Worm (Caenorhabditis elegans) whole organism, L1 larva: ENCODE measurements around the gene glb-23.

Experiments used
- C04F5.9 ChIP-seq: sonication (generic microtip); optimal IDR thresholded peaks from 2 replicates; lab custom pipeline; 2016; ENCODE audit warnings: missing genetic modification characterization, missing compliant biosample characterization
- C16A3.4 ChIP-seq: fragments of 150-350 bp; optimal IDR thresholded peaks from 2 replicates; lab custom pipeline; 2014; ENCODE audit warnings: missing biosample characterization, missing genetic modification characterization
- alr-1 ChIP-seq: fragments of 200-800 bp; sonication (Bioruptor generic); optimal IDR thresholded peaks from 2 replicates; lab custom pipeline; 2018; ENCODE audit warnings: borderline replicate concordance, mild to moderate bottlenecking, missing genetic modification characterization, missing compliant biosample characterization
- blmp-1 ChIP-seq: fragments of 150-350 bp; optimal IDR thresholded peaks from 2 replicates; lab custom pipeline; 2014; ENCODE audit warnings: missing biosample characterization, missing genetic modification characterization
- ceh-63 ChIP-seq: fragments of 200-800 bp; sonication (Bioruptor generic); optimal IDR thresholded peaks from 2 replicates; lab custom pipeline; 2018; ENCODE audit warnings: mild to moderate bottlenecking, missing genetic modification characterization, missing compliant biosample characterization
- ceh-82 ChIP-seq, 3 experiments: fragments of 150-350 bp in 1 of 3; sonication (generic microtip) in 2 of 3; optimal IDR thresholded peaks; 2 replicates each; lab custom pipeline; 2014 to 2017; ENCODE audit warnings: missing biosample characterization in 3 of 3, missing genetic modification characterization in 3 of 3
- ceh-88 ChIP-seq: fragments of 200-800 bp; sonication (Bioruptor generic); IDR thresholded peaks from 2 replicates; pipeline ENCODE4 v1.3.6; 2022; ENCODE audit warnings: missing genetic modification characterization, missing compliant biosample characterization
- dsc-1 ChIP-seq: sonication (generic microtip); optimal IDR thresholded peaks from 2 replicates; lab custom pipeline; 2016; ENCODE audit warnings: mild to moderate bottlenecking, missing genetic modification characterization, missing compliant biosample characterization
- efl-3 ChIP-seq: fragments of 200-800 bp; sonication (Bioruptor generic); optimal IDR thresholded peaks from 2 replicates; lab custom pipeline; 2018; ENCODE audit warnings: mild to moderate bottlenecking, missing genetic modification characterization, missing compliant biosample characterization
- egl-27 ChIP-seq, 2 experiments: fragments of 150-350 bp in 1 of 2; sonication (generic microtip); optimal IDR thresholded peaks; 3 replicates each; lab custom pipeline; 2017 to 2018; ENCODE audit warnings: missing biosample characterization in 2 of 2, missing genetic modification characterization in 2 of 2, missing genetic modification reagents in 2 of 2
- elt-2 ChIP-seq: sonication (generic microtip); optimal IDR thresholded peaks from 2 replicates; lab custom pipeline; 2016; ENCODE audit warnings: missing genetic modification characterization, mild to moderate bottlenecking, inconsistent platforms, missing compliant biosample characterization, missing genetic modification reagents
- elt-3 ChIP-seq, 6 experiments: fragments of 150-350 bp in 1 of 6; sonication (generic microtip); optimal IDR thresholded peaks; 2 replicates each; lab custom pipeline; 2017 to 2018; ENCODE audit warnings: missing biosample characterization in 6 of 6, missing genetic modification characterization in 6 of 6, inconsistent platforms in 1 of 6
- ets-5 ChIP-seq: fragments of 200-800 bp; sonication (Bioruptor generic); IDR thresholded peaks from 2 replicates; pipeline ENCODE4 v1.3.6; 2022; ENCODE audit warnings: missing genetic modification characterization, missing compliant biosample characterization
- fkh-8 ChIP-seq: sonication (generic microtip); optimal IDR thresholded peaks from 2 replicates; lab custom pipeline; 2016; ENCODE audit warnings: mild to moderate bottlenecking, missing genetic modification characterization, missing compliant biosample characterization
- grh-1 ChIP-seq: fragments of 200-800 bp; sonication (Bioruptor generic); IDR thresholded peaks from 2 replicates; pipeline ENCODE4 v1.3.6; 2022; ENCODE audit warnings: missing genetic modification reagents, missing genetic modification characterization, missing compliant biosample characterization
- hlh-4 ChIP-seq: sonication (generic microtip); optimal IDR thresholded peaks from 2 replicates; lab custom pipeline; 2016; ENCODE audit warnings: mild to moderate bottlenecking, missing genetic modification characterization, missing compliant biosample characterization
- hpl-2 ChIP-seq: fragments of 150-350 bp; optimal IDR thresholded peaks from 2 replicates; lab custom pipeline; 2014; ENCODE audit warnings: missing biosample characterization, missing genetic modification reagents, missing genetic modification characterization
- isw-1 ChIP-seq: fragments of 200-800 bp; sonication (Bioruptor generic); IDR thresholded peaks from 2 replicates; pipeline ENCODE4 v1.3.6; 2022; ENCODE audit warnings: missing genetic modification characterization, missing compliant biosample characterization
- jun-1 ChIP-seq: fragments of 150-350 bp; optimal IDR thresholded peaks from 2 replicates; lab custom pipeline; 2014; ENCODE audit warnings: missing biosample characterization, missing genetic modification reagents, missing genetic modification characterization
- lin-13 ChIP-seq: fragments of 150-350 bp; optimal IDR thresholded peaks from 2 replicates; lab custom pipeline; 2014; ENCODE audit warnings: missing biosample characterization, missing genetic modification reagents, missing genetic modification characterization
- lin-15B ChIP-seq: fragments of 150-350 bp; sonication (generic microtip); optimal IDR thresholded peaks from 3 replicates; lab custom pipeline; 2014; ENCODE audit warnings: missing biosample characterization, missing genetic modification characterization
- lin-35 ChIP-seq, 2 experiments: fragments of 150-350 bp; optimal IDR thresholded peaks; 2 replicates each; lab custom pipeline; 2014; ENCODE audit warnings: missing biosample characterization in 2 of 2, missing genetic modification characterization in 2 of 2, missing genetic modification reagents in 2 of 2
- lir-3 ChIP-seq: sonication (generic microtip); optimal IDR thresholded peaks from 2 replicates; lab custom pipeline; 2016; ENCODE audit warnings: mild to moderate bottlenecking, missing genetic modification characterization, moderate library complexity, missing compliant biosample characterization; ENCODE audit not compliant: poor library complexity
- lsy-2 ChIP-seq, 2 experiments: fragments of 150-350 bp; optimal IDR thresholded peaks; 2 replicates each; lab custom pipeline; 2014; ENCODE audit warnings: missing biosample characterization in 2 of 2, missing genetic modification characterization in 2 of 2
- mab-9 ChIP-seq: fragments of 200-800 bp; sonication (Bioruptor generic); IDR thresholded peaks from 2 replicates; pipeline ENCODE4 v1.3.6; 2022; ENCODE audit warnings: missing genetic modification reagents, missing genetic modification characterization, missing compliant biosample characterization
- mep-1 ChIP-seq: fragments of 150-350 bp; optimal IDR thresholded peaks from 2 replicates; lab custom pipeline; 2014; ENCODE audit warnings: missing biosample characterization, missing genetic modification characterization
- nhr-47 ChIP-seq: sonication (generic microtip); optimal IDR thresholded peaks from 2 replicates; lab custom pipeline; 2016; ENCODE audit warnings: mild to moderate bottlenecking, missing genetic modification characterization, moderate library complexity, missing compliant biosample characterization
- nhr-71 ChIP-seq: sonication (generic microtip); optimal IDR thresholded peaks from 2 replicates; lab custom pipeline; 2016; ENCODE audit warnings: mild to moderate bottlenecking, missing genetic modification characterization, moderate library complexity, missing compliant biosample characterization
- nhr-76 ChIP-seq: sonication (generic microtip); optimal IDR thresholded peaks from 2 replicates; lab custom pipeline; 2017; ENCODE audit warnings: missing biosample characterization, missing genetic modification characterization
- nhr-77 ChIP-seq: fragments of 150-350 bp; optimal IDR thresholded peaks from 2 replicates; lab custom pipeline; 2014; ENCODE audit warnings: missing biosample characterization, missing genetic modification characterization
- nhr-84 ChIP-seq: sonication (generic microtip); optimal IDR thresholded peaks from 2 replicates; lab custom pipeline; 2017; ENCODE audit warnings: missing biosample characterization, missing genetic modification characterization
- nhr-90 ChIP-seq: sonication (generic microtip); optimal IDR thresholded peaks from 2 replicates; lab custom pipeline; 2016; ENCODE audit warnings: mild to moderate bottlenecking, missing genetic modification characterization, missing compliant biosample characterization; ENCODE audit not compliant: poor library complexity
- skn-1 ChIP-seq: fragments of 150-350 bp; optimal IDR thresholded peaks from 2 replicates; lab custom pipeline; 2014; ENCODE audit warnings: missing biosample characterization, missing genetic modification characterization
- snpc-4 ChIP-seq: fragments of 150-350 bp; optimal IDR thresholded peaks from 2 replicates; lab custom pipeline; 2014; ENCODE audit warnings: missing biosample characterization, missing genetic modification characterization
- snu-23 ChIP-seq: sonication (generic microtip); optimal IDR thresholded peaks from 2 replicates; lab custom pipeline; 2016; ENCODE audit warnings: missing genetic modification characterization, missing compliant biosample characterization
- sox-4 ChIP-seq: sonication (generic microtip); optimal IDR thresholded peaks from 2 replicates; lab custom pipeline; 2016; ENCODE audit warnings: missing genetic modification characterization, missing compliant biosample characterization
- sup-37 ChIP-seq: fragments of 200-800 bp; sonication (Bioruptor generic); optimal IDR thresholded peaks from 2 replicates; lab custom pipeline; 2018; ENCODE audit warnings: mild to moderate bottlenecking, missing genetic modification characterization, missing compliant biosample characterization
- swsn-7 ChIP-seq: sonication (generic microtip); optimal IDR thresholded peaks from 2 replicates; lab custom pipeline; 2016; ENCODE audit warnings: missing genetic modification characterization, missing compliant biosample characterization
- tbx-2 ChIP-seq: sonication (generic microtip); optimal IDR thresholded peaks from 2 replicates; lab custom pipeline; 2016; ENCODE audit warnings: missing genetic modification characterization, missing compliant biosample characterization
- unc-130 ChIP-seq: fragments of 150-350 bp; optimal IDR thresholded peaks from 2 replicates; lab custom pipeline; 2017; ENCODE audit warnings: missing biosample characterization, missing genetic modification characterization, inconsistent platforms
- unc-98 ChIP-seq: fragments of 200-800 bp; sonication (Bioruptor generic); IDR thresholded peaks from 2 replicates; pipeline ENCODE4 v1.3.6; 2022; ENCODE audit warnings: missing genetic modification characterization, missing compliant biosample characterization
- vab-15 ChIP-seq: sonication (generic microtip); optimal IDR thresholded peaks from 2 replicates; lab custom pipeline; 2017; ENCODE audit warnings: missing genotype, mild to moderate bottlenecking, missing genetic modification characterization, missing compliant biosample characterization
- zag-1 ChIP-seq: fragments of 150-350 bp; optimal IDR thresholded peaks from 2 replicates; lab custom pipeline; 2014; ENCODE audit warnings: missing biosample characterization, missing genetic modification characterization
- zip-4 ChIP-seq: fragments of 200-800 bp; sonication (Bioruptor generic); optimal IDR thresholded peaks from 2 replicates; lab custom pipeline; 2018; ENCODE audit warnings: mild to moderate bottlenecking, missing genetic modification characterization, moderate library complexity, missing compliant biosample characterization
- ztf-11 ChIP-seq, 2 experiments: sonication (generic microtip); optimal IDR thresholded peaks; 2 replicates each; lab custom pipeline; 2016 to 2017; ENCODE audit warnings: missing genetic modification characterization in 2 of 2, missing biosample characterization in 1 of 2, missing compliant biosample characterization in 1 of 2
- ztf-4 ChIP-seq: fragments of 150-350 bp; optimal IDR thresholded peaks from 2 replicates; lab custom pipeline; 2014; ENCODE audit warnings: missing biosample characterization, missing genetic modification characterization

The glb-23 gene

ce11 chrIV:7237668-7238214, 18.4 kb upstream of the glb-23 start, which contains the start of gene elo-3:
Gene elo-3 (plus strand): TSS chrIV:7237718.
- TF ChIP-seq skn-1 (no peak), elt-2 (tag; lab: Kevin White, UChicago) (peak; percentile 4)
- TF ChIP-seq, all 84 proteins: peak for 1

- TF ChIP-seq lsy-2 (tag; optimal IDR thresholded peaks at IDR 0.05; lab: Kevin White, UChicago), result peak in 1 of 2 experiments; percentile 23
- no peak for TF ChIP-seq lin-13 (GFP tag; lab: Kevin White, UChicago)
- peak; percentile 66 for TF ChIP-seq blmp-1 (tag; lab: Kevin White, UChicago)
Measured at ce11 chrIV:7236248-7236772, 17.0 kb upstream of the glb-23 start.

- TF ChIP-seq mab-9 (GFP tag; lab: Robert Waterston, UW) (0 out of 2 replicates have a peak, but pooled peaks have one; percentile 50), sox-4 (no peak), hlh-4 (tag; lab: Kevin White, UChicago) (no peak), efl-3 (no peak), vab-15 (tag; lab: Kevin White, UChicago) (no peak), nhr-77 (tag; lab: Kevin White, UChicago) (peak; percentile 55), jun-1 (tag; lab: Kevin White, UChicago) (peak; percentile 36), elt-2 (tag; lab: Kevin White, UChicago) (peak; percentile 85), egl-27 (tag; optimal IDR thresholded peaks at IDR 0.05; lab: Kevin White, UChicago) (peak in 1 of 2 experiments; percentile 15), C16A3.4 (tag; lab: Kevin White, UChicago) (no peak), zip-4 (GFP tag; lab: Kevin White, UChicago) (no peak), C04F5.9 (tag; lab: Kevin White, UChicago) (no peak), nhr-47 (tag; lab: Kevin White, UChicago) (peak; percentile 57), dsc-1 (tag; lab: Kevin White, UChicago) (peak; percentile 53), nhr-76 (no peak), ceh-63 (no peak), swsn-7 (peak; percentile 46), lir-3 (tag; lab: Kevin White, UChicago) (no peak), lin-35 (GFP tag; optimal IDR thresholded peaks at IDR 0.05; lab: Kevin White, UChicago) (peak; percentile 35 to 36), ceh-88 (GFP tag; lab: Robert Waterston, UW) (no peak), isw-1 (no peak), ztf-4 (tag; lab: Kevin White, UChicago) (no peak), ztf-11 (tag; optimal IDR thresholded peaks at IDR 0.05; lab: Kevin White, UChicago) (no peak), alr-1 (tag; lab: Kevin White, UChicago) (no peak), hpl-2 (GFP tag; lab: Kevin White, UChicago) (no peak), mep-1 (tag; lab: Kevin White, UChicago) (peak; percentile 55), nhr-84 (tag; lab: Kevin White, UChicago) (no peak), nhr-90 (tag; lab: Kevin White, UChicago) (no peak), ceh-82 (tag; optimal IDR thresholded peaks at IDR 0.05; lab: Kevin White, UChicago) (peak in 2 of 3 experiments; percentile 35 to 68), snpc-4 (no peak), lsy-2 (tag; optimal IDR thresholded peaks at IDR 0.05; lab: Kevin White, UChicago) (peak; percentile 47 to 65), sup-37 (no peak), blmp-1 (tag; lab: Kevin White, UChicago) (peak; percentile 56), skn-1 (no peak), fkh-8 (tag; lab: Kevin White, UChicago) (peak; percentile 75), unc-130 (tag; lab: Kevin White, UChicago) (peak; percentile 0), tbx-2 (tag; lab: Kevin White, UChicago) (peak; percentile 59), nhr-71 (peak; percentile 81), lin-15B (tag; lab: Kevin White, UChicago) (no peak), grh-1 (GFP tag; lab: Robert Waterston, UW) (no peak), zag-1 (tag; lab: Kevin White, UChicago) (no peak), ets-5 (GFP tag; lab: Robert Waterston, UW) (no peak), snu-23 (GFP tag; lab: Kevin White, UChicago) (peak; percentile 70), elt-3 (tag; optimal IDR thresholded peaks at IDR 0.05; lab: Kevin White, UChicago) (peak in 2 of 6 experiments; percentile 67 to 79), unc-98 (GFP tag; lab: Robert Waterston, UW) (no peak; the same call in 1 of the 2 replicates)
Measured at ce11 chrIV:7235382-7235917, 16.2 kb upstream of the glb-23 start.
